Worm (Caenorhabditis elegans) whole organism, young adult: ENCODE measurements around the gene D1086.18.

ENCODE experiments used
- ets-4 ChIP-seq: fragments of 200-800 bp; sonication (Bioruptor generic); optimal IDR thresholded peaks from 2 replicates; lab custom pipeline; 2018; ENCODE audit warnings: mild to moderate bottlenecking, missing genetic modification characterization, missing compliant biosample characterization
- lin-40 ChIP-seq: sonication (generic microtip); optimal IDR thresholded peaks from 2 replicates; lab custom pipeline; 2016; ENCODE audit warnings: missing genetic modification characterization, mild to moderate bottlenecking, missing compliant biosample characterization, missing genotype, missing genetic modification reagents
- nfya-2 ChIP-seq: fragments of 200-800 bp; sonication (Bioruptor generic); IDR thresholded peaks from 2 replicates; pipeline ENCODE4 v1.3.6; 2022; ENCODE audit warnings: missing genetic modification reagents, missing genetic modification characterization, missing compliant biosample characterization
- snpc-4 ChIP-seq, 5 experiments: fragments of 150-350 bp in 1 of 5; sonication (generic microtip) in 4 of 5; optimal IDR thresholded peaks; 2 replicates each; lab custom pipeline; 2014 to 2018; ENCODE audit warnings: missing genetic modification characterization in 5 of 5, missing biosample characterization in 3 of 5, antibody characterized with exemption in 2 of 5, mild to moderate bottlenecking in 2 of 5, missing compliant biosample characterization in 2 of 5, missing genotype in 2 of 5, moderate library complexity in 2 of 5, missing genetic modification reagents in 1 of 5
- zfh-2 ChIP-seq: fragments of 200-800 bp; sonication (Bioruptor generic); conservative IDR thresholded peaks from 2 replicates; pipeline ENCODE4 v1.3.6; 2022; ENCODE audit warnings: missing genetic modification reagents, missing genetic modification characterization, missing compliant biosample characterization

ce11 chrV:14085589-14085988 is at the start of gene D1086.18:
- TF ChIP-seq ets-4 (GFP tag; lab: Kevin White, UChicago) (no peak), nfya-2 (GFP tag; lab: Robert Waterston, UW) (no peak), zfh-2 (GFP tag; lab: Robert Waterston, UW) (no peak), lin-40 (tag; lab: Kevin White, UChicago) (no peak), snpc-4 (GFP tag; optimal IDR thresholded peaks at IDR 0.05; lab: Kevin White, UChicago) (no peak), snpc-4 (tag; optimal IDR thresholded peaks at IDR 0.05; lab: Kevin White, UChicago) (no peak)
